Fruit fly (Drosophila melanogaster) ovary, adult (tissue): ENCODE results near the gene CG4935.
A peak's percentile ranks its signal among the peaks of the same experiment; 100 is the strongest.

Source experiments
- CG17801 ChIP-seq: fragments of 200-800 bp; optimal IDR thresholded peaks from 2 replicates; lab custom pipeline; 2019; ENCODE audit warnings: missing biosample characterization, mild to moderate bottlenecking, missing genetic modification characterization, moderate library complexity; ENCODE audit not compliant: partially characterized antibody

The CG4935 gene

dm6 chr2L:16261576-16262217, at the start of gene CG4935, which contains the start of gene twe:
CG4935 (plus strand) TSS chr2L:16262141.
twe (minus strand) TSS chr2L:16261877.
- TF ChIP-seq CG17801 (GFP tag; lab: Kevin White, UChicago), result no peak

DNA sequence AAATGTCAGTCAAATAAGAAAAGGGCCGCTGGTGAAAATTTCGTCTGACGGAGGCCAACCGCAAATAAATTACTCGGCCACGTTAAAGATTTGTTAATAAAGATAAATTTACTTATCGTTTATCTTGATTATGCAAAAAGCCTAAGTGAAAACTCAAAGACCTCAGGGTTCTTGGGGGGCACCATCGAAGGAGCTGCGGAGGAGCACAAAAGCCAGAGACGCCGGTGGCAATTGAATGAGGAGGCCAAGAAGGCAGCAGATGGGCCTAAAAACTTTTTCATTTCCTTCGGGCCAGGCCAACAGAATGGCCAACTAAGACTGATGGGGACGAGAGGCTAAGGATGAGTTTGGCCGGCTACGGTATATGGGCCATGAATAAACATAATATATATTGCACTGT, 45.6 kb upstream of the CG4935 start:
- TF ChIP-seq CG17801 (GFP tag; lab: Kevin White, UChicago), result no peak

dm6 chr2L:16223981-16224380, 38.0 kb upstream of the CG4935 start:
- no peak for TF ChIP-seq CG17801 (GFP tag; lab: Kevin White, UChicago)

- TF ChIP-seq CG17801 (GFP tag; lab: Kevin White, UChicago), result no peak
Observed at dm6 chr2L:16231265-16231664, 30.7 kb upstream of the CG4935 start, which contains the start of gene Ca-Ma2d. Ca-Ma2d (plus strand) TSS chr2L:16231475.

dm6 chr2L:16234817-16235216, 27.1 kb upstream of the CG4935 start:
- TF ChIP-seq CG17801 (GFP tag; lab: Kevin White, UChicago), result no peak

DNA sequence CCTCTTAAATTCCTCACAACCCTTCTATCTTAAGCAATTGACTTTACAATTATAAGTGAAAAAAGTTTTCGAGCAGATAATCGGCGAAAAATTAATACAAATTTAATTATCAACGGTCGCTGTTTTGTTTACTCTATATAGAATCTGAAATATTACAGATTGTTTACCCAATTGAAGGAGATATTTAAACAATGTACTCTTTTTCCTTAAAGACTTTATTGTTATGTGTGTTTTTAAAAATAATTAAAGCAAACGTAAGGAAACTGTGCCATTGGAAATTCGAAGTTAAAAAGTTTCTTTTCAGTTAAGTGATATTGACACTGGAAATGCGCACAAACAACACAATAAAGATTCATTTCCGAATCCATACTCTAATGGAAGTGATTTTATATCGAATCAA, 20.3 kb upstream of the CG4935 start, which contains the start of gene CG42818:
Gene CG42818 (plus strand): TSS at position 301 of the 400 bp plus-strand sequence.
- no peak for TF ChIP-seq CG17801 (GFP tag; lab: Kevin White, UChicago)

- TF ChIP-seq CG17801 (GFP tag; lab: Kevin White, UChicago), result peak; percentile 34
Observed at dm6 chr2L:16251598-16252131, 10.3 kb upstream of the CG4935 start, which contains the start of gene CG46309. CG46309 (minus strand) TSS chr2L:16251788.

DNA sequence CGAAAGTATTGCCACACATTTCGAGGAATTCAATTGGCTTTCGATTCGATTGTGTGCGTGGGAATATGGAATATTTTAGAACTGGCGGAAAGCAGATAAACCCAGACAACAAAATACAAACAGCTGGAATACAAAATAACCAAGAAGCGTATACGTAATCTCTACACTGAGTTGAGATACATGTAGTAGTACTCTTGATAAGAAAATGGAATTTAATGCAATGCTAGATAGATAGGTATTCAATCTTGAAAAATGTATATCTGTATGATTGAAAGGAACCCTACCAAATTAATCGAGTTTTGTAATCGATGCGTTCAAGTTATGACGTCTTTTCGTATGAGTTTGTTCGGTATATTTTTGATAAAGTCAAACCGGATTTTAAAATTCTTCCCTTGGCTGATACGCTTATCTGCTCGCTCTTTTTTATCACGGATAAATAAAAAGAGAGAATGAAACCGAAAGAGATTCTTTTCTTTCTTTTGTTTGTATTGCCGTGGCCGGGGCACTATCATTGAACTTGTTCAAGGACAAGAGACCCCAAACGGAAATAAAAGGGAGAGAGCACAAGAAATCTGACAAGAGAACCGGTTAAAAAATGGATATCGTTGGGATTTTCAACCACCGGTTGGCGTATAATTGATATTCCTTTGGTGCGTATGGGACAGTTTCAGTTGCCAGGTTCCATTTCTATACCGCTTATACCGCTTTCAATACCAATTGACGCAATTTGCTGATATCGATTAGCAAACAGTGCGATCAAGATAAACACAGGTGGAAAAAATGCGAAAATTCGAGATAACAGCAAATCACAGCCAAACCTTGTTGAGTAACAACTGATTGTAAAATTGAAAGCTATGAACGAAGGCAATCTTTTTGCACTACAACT, 6.5 kb upstream of the CG4935 start:
- no peak for TF ChIP-seq CG17801 (GFP tag; lab: Kevin White, UChicago)

DNA sequence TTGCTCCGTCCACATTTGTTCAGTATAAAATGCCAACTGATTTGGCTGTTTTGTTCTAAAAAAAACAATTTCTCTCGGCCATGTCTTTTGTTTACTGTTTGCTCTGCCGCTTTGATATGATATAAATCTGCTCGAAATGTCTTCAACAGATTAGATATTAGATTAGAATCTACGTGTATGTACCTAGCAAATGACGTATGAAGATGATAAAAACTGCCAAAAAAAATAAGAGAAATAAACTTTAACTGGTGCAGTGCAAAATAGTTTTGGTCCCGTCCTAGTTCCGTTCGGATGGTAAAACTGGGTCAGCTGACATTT, 5.9 kb upstream of the CG4935 start:
- no peak for TF ChIP-seq CG17801 (GFP tag; lab: Kevin White, UChicago)

- TF ChIP-seq CG17801 (GFP tag; lab: Kevin White, UChicago), result peak; percentile 97
Observed at dm6 chr2L:16257227-16258071, 4.5 kb upstream of the CG4935 start, which contains the start of the genes PRL-1 and EndoGI. PRL-1 (minus strand) TSS chr2L:16257606. EndoGI (plus strand) TSS chr2L:16257688.

- TF ChIP-seq CG17801 (GFP tag; lab: Kevin White, UChicago), result no peak
Observed at dm6 chr2L:16263723-16264122, 1.8 kb downstream of the CG4935 start.

DNA sequence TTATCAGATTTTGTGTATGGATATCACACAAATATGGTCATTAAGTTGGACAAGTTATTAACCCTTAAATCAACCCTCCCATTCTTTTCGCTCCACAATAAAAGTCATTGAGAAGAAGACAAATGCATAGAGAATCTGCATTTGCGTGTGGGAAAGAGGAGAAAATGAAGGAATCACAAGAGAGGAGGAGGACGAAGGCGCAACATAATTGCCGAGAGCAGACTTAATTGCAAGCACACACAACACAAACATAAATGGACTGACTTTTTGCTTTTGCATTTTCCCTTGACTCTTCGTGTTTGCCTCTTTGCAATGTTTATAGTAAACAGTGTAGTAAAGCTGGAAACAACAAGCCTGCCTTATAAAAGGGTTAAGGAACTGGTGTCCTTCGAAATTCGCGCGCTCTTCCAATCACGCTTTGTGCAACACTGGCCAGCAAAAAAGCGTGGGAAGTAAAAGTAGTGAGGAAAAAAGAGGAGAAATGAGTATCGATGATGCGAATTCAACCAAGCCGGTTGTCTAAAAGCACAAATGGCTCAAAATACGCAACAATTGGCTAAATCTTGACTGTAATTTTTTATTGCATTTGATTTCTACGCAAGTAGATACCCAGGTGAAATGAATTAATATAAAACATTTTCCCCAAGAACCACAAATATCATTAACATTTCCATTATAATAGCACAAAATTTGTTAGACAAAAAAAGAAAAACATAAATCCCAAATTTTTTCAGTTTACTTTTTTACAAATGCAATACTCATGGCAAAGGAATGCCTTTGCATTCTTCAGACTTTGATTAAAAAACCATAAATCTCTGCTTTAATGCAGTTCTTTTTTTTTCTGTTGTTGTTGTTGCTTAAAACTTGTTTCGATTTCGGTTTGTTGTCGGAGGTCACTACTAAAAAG, 5.5 kb downstream of the CG4935 start:
- TF ChIP-seq CG17801 (GFP tag; lab: Kevin White, UChicago), result no peak

DNA sequence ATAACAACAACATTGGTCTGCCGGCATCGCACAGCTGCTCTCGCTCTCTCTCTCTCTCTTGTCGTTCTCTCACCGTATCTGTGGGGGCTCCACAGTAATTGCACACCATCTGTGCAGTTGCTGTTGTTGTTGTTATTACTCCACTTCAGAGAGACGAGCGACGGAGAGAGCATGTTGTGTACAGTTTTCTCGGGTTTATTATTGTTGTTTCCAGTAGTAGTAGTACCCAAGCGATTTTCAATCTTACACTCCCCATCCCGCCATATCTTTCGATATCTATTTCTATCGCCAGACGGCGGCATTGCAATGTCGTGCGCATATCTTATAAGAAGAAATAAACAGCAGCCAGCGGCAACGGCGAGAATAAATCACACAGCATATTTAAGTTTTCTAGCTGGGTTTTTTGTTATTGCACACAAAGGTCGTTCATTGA, 6.2 kb downstream of the CG4935 start:
- peak; percentile 65 for TF ChIP-seq CG17801 (GFP tag; lab: Kevin White, UChicago)
